Fruit fly (Drosophila melanogaster): ENCODE measurements around the gene CG6184.

The CG6184 gene

dm6 chr3R:19657766-19658165 is at the start of gene CG6184:
Gene CG6184 (minus strand): TSS chr3R:19657866.
- no peak for TF ChIP-seq insv (optimal IDR thresholded peaks at IDR 0.05)
- TF ChIP-seq psq (optimal IDR thresholded peaks at IDR 0.05), result no peak
- no peak for TF ChIP-seq Myc (optimal IDR thresholded peaks at IDR 0.05)
- TF ChIP-seq h (optimal IDR thresholded peaks at IDR 0.05), result no peak
- no peak for TF ChIP-seq ttk (optimal IDR thresholded peaks at IDR 0.05)
- TF ChIP-seq Sin3A (optimal IDR thresholded peaks at IDR 0.05), result no peak

dm6 chr3R:19703398-19703797 is 45.7 kb upstream of the CG6184 start:
- TF ChIP-seq Sin3A (optimal IDR thresholded peaks at IDR 0.05), result no peak
- no peak for TF ChIP-seq insv (optimal IDR thresholded peaks at IDR 0.05)
- no peak for TF ChIP-seq ttk (optimal IDR thresholded peaks at IDR 0.05)
- TF ChIP-seq h (optimal IDR thresholded peaks at IDR 0.05), result no peak
- TF ChIP-seq Myc (optimal IDR thresholded peaks at IDR 0.05), result no peak
- TF ChIP-seq psq (optimal IDR thresholded peaks at IDR 0.05), result no peak

dm6 chr3R:19682424-19682823 is 24.8 kb upstream of the CG6184 start:
- TF ChIP-seq Myc (optimal IDR thresholded peaks at IDR 0.05) (no peak), h (optimal IDR thresholded peaks at IDR 0.05) (no peak), psq (optimal IDR thresholded peaks at IDR 0.05) (no peak), insv (optimal IDR thresholded peaks at IDR 0.05) (no peak), Sin3A (optimal IDR thresholded peaks at IDR 0.05) (no peak), ttk (optimal IDR thresholded peaks at IDR 0.05) (no peak)

- TF ChIP-seq Sin3A (optimal IDR thresholded peaks at IDR 0.05), result no peak
- TF ChIP-seq insv (optimal IDR thresholded peaks at IDR 0.05), result no peak
- TF ChIP-seq psq (optimal IDR thresholded peaks at IDR 0.05), result no peak
- TF ChIP-seq ttk (optimal IDR thresholded peaks at IDR 0.05), result no peak
- TF ChIP-seq Myc (optimal IDR thresholded peaks at IDR 0.05), result no peak
- TF ChIP-seq h (optimal IDR thresholded peaks at IDR 0.05), result no peak
Observed at dm6 chr3R:19679832-19680231, 22.2 kb upstream of the CG6184 start.

dm6 chr3R:19672905-19673304 is 15.2 kb upstream of the CG6184 start:
- no peak for TF ChIP-seq ttk (optimal IDR thresholded peaks at IDR 0.05)
- no peak for TF ChIP-seq insv (optimal IDR thresholded peaks at IDR 0.05)
- TF ChIP-seq Sin3A (optimal IDR thresholded peaks at IDR 0.05), result no peak
- no peak for TF ChIP-seq h (optimal IDR thresholded peaks at IDR 0.05)
- TF ChIP-seq Myc (optimal IDR thresholded peaks at IDR 0.05), result no peak

- no peak for TF ChIP-seq insv (optimal IDR thresholded peaks at IDR 0.05)
Observed at dm6 chr3R:19672136-19672535, 14.5 kb upstream of the CG6184 start.

dm6 chr3R:19671223-19671991 is 13.7 kb upstream of the CG6184 start, which contains the start of gene Naam:
Gene Naam (plus strand): TSS chr3R:19671450.
- TF ChIP-seq psq (optimal IDR thresholded peaks at IDR 0.05) (no peak), ttk (optimal IDR thresholded peaks at IDR 0.05) (no peak), Sin3A (optimal IDR thresholded peaks at IDR 0.05) (no peak), insv (optimal IDR thresholded peaks at IDR 0.05) (no peak), h (optimal IDR thresholded peaks at IDR 0.05) (no peak), Myc (optimal IDR thresholded peaks at IDR 0.05) (no peak)

dm6 chr3R:19664713-19665112 is 7.0 kb upstream of the CG6184 start, which contains the start of gene CG7432:
Gene CG7432 (plus strand): TSS chr3R:19665007.
- TF ChIP-seq Sin3A (optimal IDR thresholded peaks at IDR 0.05) (no peak), ttk (optimal IDR thresholded peaks at IDR 0.05) (no peak), insv (optimal IDR thresholded peaks at IDR 0.05) (no peak), psq (optimal IDR thresholded peaks at IDR 0.05) (no peak), Myc (optimal IDR thresholded peaks at IDR 0.05) (no peak), h (optimal IDR thresholded peaks at IDR 0.05) (no peak)

dm6 chr3R:19659448-19659847 is 1.8 kb upstream of the CG6184 start, which contains the start of gene ort:
Gene ort (plus strand): TSS chr3R:19659748.
- TF ChIP-seq h (optimal IDR thresholded peaks at IDR 0.05) (no peak), psq (optimal IDR thresholded peaks at IDR 0.05) (no peak)

dm6 chr3R:19657235-19657634 is 431 bp downstream of the CG6184 start:
- no peak for TF ChIP-seq Sin3A (optimal IDR thresholded peaks at IDR 0.05)
- no peak for TF ChIP-seq h (optimal IDR thresholded peaks at IDR 0.05)
- TF ChIP-seq Myc (optimal IDR thresholded peaks at IDR 0.05), result no peak
- TF ChIP-seq psq (optimal IDR thresholded peaks at IDR 0.05), result no peak
- no peak for TF ChIP-seq insv (optimal IDR thresholded peaks at IDR 0.05)

dm6 chr3R:19656455-19656854 is 1.2 kb downstream of the CG6184 start:
- TF ChIP-seq Myc (optimal IDR thresholded peaks at IDR 0.05) (no peak), psq (optimal IDR thresholded peaks at IDR 0.05) (no peak), h (optimal IDR thresholded peaks at IDR 0.05) (no peak), ttk (optimal IDR thresholded peaks at IDR 0.05) (no peak)

- TF ChIP-seq psq (optimal IDR thresholded peaks at IDR 0.05), result no peak
- TF ChIP-seq h (optimal IDR thresholded peaks at IDR 0.05), result no peak
- no peak for TF ChIP-seq ttk (optimal IDR thresholded peaks at IDR 0.05)
- TF ChIP-seq Sin3A (optimal IDR thresholded peaks at IDR 0.05), result no peak
- no peak for TF ChIP-seq Myc (optimal IDR thresholded peaks at IDR 0.05)
- no peak for TF ChIP-seq insv (optimal IDR thresholded peaks at IDR 0.05)
Observed at dm6 chr3R:19650718-19651117, 6.9 kb downstream of the CG6184 start, which contains the start of gene CG31219. Gene CG31219 (plus strand): TSS chr3R:19651018.

dm6 chr3R:19648289-19648916 is 9.3 kb downstream of the CG6184 start, which contains the start of the genes CG6195 and CG31220:
Gene CG6195 (minus strand): TSS chr3R:19648410.
Gene CG31220 (plus strand): TSS chr3R:19648487.
- no peak for TF ChIP-seq psq (optimal IDR thresholded peaks at IDR 0.05)
- no peak for TF ChIP-seq Myc (optimal IDR thresholded peaks at IDR 0.05)
- no peak for TF ChIP-seq Sin3A (optimal IDR thresholded peaks at IDR 0.05)
- TF ChIP-seq h (optimal IDR thresholded peaks at IDR 0.05), result no peak
- TF ChIP-seq ttk (optimal IDR thresholded peaks at IDR 0.05), result no peak
- no peak for TF ChIP-seq insv (optimal IDR thresholded peaks at IDR 0.05)

Data from Kc167 (cell line).